Fruit fly (Drosophila melanogaster): ENCODE data around the gene CG32563.

The CG32563 gene

dm6 chrX:17209897-17210296 lies 1.7 kb downstream of the CG32563 start, which contains the start of gene CG12995:
Gene CG12995, minus strand, starts transcription at chrX:17209997.
- TF ChIP-seq vfl (GFP tag; optimal IDR thresholded peaks at IDR 0.05) = no peak
- TF ChIP-seq E2f1 (GFP tag; IDR thresholded peaks at IDR 0.05) = no peak
- TF ChIP-seq CG3995 (GFP tag; optimal IDR thresholded peaks at IDR 0.05) = no peak
- no peak for TF ChIP-seq CG1647 (GFP tag; optimal IDR thresholded peaks at IDR 0.05)
- no peak for TF ChIP-seq Doc2 (GFP tag; IDR thresholded peaks at IDR 0.05)
- TF ChIP-seq Hmr (GFP tag; optimal IDR thresholded peaks at IDR 0.05) = no peak

- TF ChIP-seq ATbp (GFP tag; optimal IDR thresholded peaks at IDR 0.05) = no peak
- no peak for TF ChIP-seq CG18619 (GFP tag; optimal IDR thresholded peaks at IDR 0.05)
- no peak for TF ChIP-seq sqz (GFP tag; optimal IDR thresholded peaks at IDR 0.05)
- no peak for TF ChIP-seq seq (GFP tag; IDR thresholded peaks at IDR 0.05)
- TF ChIP-seq E2f2 (GFP tag; IDR thresholded peaks at IDR 0.05) = no peak
- TF ChIP-seq CG14860 (GFP tag; IDR thresholded peaks at IDR 0.05; ENCODE audit: partially characterized antibody) = no peak
- no peak for TF ChIP-seq Nf-YB (GFP tag; optimal IDR thresholded peaks at IDR 0.05)
- no peak for TF ChIP-seq Hr3 (GFP tag; optimal IDR thresholded peaks at IDR 0.05)
- TF ChIP-seq Adf1 (GFP tag; IDR thresholded peaks at IDR 0.05) = no peak
- no peak for TF ChIP-seq pita (GFP tag; optimal IDR thresholded peaks at IDR 0.05)
- no peak for TF ChIP-seq hth (optimal IDR thresholded peaks at IDR 0.05)
- TF ChIP-seq CG6272 (GFP tag; IDR thresholded peaks at IDR 0.05) = no peak
- TF ChIP-seq CG11398 (GFP tag; optimal IDR thresholded peaks at IDR 0.05) = no peak
- TF ChIP-seq CG16779 (GFP tag; IDR thresholded peaks at IDR 0.05) = no peak
- no peak for TF ChIP-seq row (GFP tag; IDR thresholded peaks at IDR 0.05)
These were observed 3.8 kb downstream of the CG32563 start, which contains the start of gene CG18258 for dm6 chrX:17212007-17212406. Gene CG18258, plus strand, starts transcription at chrX:17212307.

- TF ChIP-seq pnt (GFP tag; optimal IDR thresholded peaks at IDR 0.05) = no peak
- no peak for TF ChIP-seq CG1024 (GFP tag; IDR thresholded peaks at IDR 0.05)
- no peak for TF ChIP-seq CG8359 (GFP tag; optimal IDR thresholded peaks at IDR 0.05; ENCODE audit: borderline replicate concordance)
- no peak for TF ChIP-seq shn (GFP tag; optimal IDR thresholded peaks at IDR 0.05)
- no peak for TF ChIP-seq CG8089 (GFP tag; optimal IDR thresholded peaks at IDR 0.05)
- no peak for TF ChIP-seq CG6175 (GFP tag; IDR thresholded peaks at IDR 0.05)
- no peak for TF ChIP-seq CG2129 (GFP tag; IDR thresholded peaks at IDR 0.05; ENCODE audit: partially characterized antibody)
- no peak for TF ChIP-seq Doc3 (GFP tag; IDR thresholded peaks at IDR 0.05; ENCODE audit: partially characterized antibody)
- TF ChIP-seq hb (GFP tag; IDR thresholded peaks at IDR 0.05; ENCODE audit: partially characterized antibody) = no peak
- TF ChIP-seq CG12299 (tag; optimal IDR thresholded peaks at IDR 0.05) = no peak
These were observed 6.8 kb downstream of the CG32563 start, which contains the start of gene CG5162 for dm6 chrX:17215004-17215403. Gene CG5162, plus strand, starts transcription at chrX:17215304.

DNA sequence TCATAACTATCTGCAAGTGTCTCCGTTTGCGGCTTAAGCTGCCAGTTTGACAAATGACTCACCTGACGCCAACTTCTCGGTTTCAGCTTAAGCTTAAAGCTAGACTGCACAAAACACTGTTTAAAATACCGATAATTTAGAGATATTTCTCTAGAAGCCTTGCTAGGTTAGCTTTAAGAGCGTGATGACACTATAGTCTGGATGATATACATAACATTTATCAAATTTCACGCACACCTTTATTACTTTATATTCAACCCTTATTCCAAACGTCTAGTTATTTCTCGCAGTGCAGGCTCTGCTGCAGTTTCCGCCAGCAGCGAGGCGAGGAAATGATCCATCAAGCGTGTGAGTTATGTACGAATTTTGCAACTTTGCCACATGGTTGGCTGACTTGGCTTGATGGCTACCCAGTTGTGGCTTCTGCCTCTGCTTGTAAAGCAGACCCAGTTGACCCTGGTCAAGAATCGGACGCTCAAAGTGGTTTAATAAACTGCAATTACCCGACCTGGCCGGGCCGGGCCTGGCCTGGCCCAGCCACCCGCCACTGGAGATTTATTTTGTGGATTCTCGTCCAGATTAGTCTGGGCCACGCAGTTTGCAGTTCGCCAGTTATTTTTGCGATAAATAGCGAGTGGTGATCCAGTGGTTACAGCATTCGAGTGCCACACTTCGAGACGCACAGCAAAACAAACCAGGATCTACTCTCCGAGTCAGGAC lies 10.2 kb downstream of the CG32563 start, which contains the start of gene CG12998:
Gene CG12998, plus strand, starts transcription at position 436 of the 720 bp plus-strand sequence.
- TF ChIP-seq Drgx (GFP tag; IDR thresholded peaks at IDR 0.05) (peak; percentile 34; the same call in 1 of the 2 replicates), CG9609 (GFP tag; optimal IDR thresholded peaks at IDR 0.05) (no peak), fd96Cb (tag; optimal IDR thresholded peaks at IDR 0.05) (no peak)

DNA sequence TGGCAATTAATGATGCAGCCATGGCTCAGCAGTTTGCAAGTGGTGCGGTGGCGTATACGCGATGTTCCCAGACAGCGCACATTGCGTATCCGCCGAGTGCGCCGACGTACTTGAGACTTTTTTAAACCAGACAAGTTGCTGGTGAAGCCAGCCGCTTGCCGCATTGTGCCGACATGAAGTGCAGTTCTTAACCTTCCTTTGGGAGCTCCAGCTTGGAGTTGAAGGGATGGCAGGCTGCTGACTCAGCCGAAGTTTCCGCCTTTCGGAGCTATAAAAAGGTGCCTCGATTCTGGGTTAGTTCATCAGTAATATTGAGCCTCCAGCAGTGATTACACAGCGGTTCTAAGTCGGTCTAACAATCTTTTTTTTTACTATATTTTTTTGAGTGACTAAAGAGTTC lies 12.9 kb downstream of the CG32563 start, which contains the start of gene CG5172:
Gene CG5172, plus strand, starts transcription at position 301 of the 400 bp plus-strand sequence.
- TF ChIP-seq CG7372 (GFP tag; IDR thresholded peaks at IDR 0.05) (peak; percentile 73), tup (GFP tag; optimal IDR thresholded peaks at IDR 0.05) (no peak), CrebB (tag; optimal IDR thresholded peaks at IDR 0.05) (no peak)
